Worm (Caenorhabditis elegans) whole organism, midembryonic: ENCODE measurements around the gene lnkn-1.

Experiments used
- flt-1 ChIP-seq: fragments of 200-800 bp; sonication (Bioruptor generic); IDR thresholded peaks from 2 replicates; pipeline ENCODE4 v1.3.6; 2022; ENCODE audit warnings: missing genetic modification characterization, missing compliant biosample characterization
- med-1 ChIP-seq: sonication (generic microtip); optimal IDR thresholded peaks from 2 replicates; lab custom pipeline; 2017; ENCODE audit warnings: missing genetic modification characterization, mild to moderate bottlenecking, missing compliant biosample characterization, antibody characterized with exemption, missing genetic modification reagents; ENCODE audit not compliant: insufficient read depth
- ref-1 ChIP-seq: fragments of 200-800 bp; sonication (Bioruptor generic); conservative IDR thresholded peaks from 2 replicates; pipeline ENCODE4 v1.3.6; 2022; ENCODE audit warnings: missing genetic modification reagents, missing genetic modification characterization, missing compliant biosample characterization
- ztf-23 ChIP-seq: fragments of 200-800 bp; sonication (Bioruptor generic); IDR thresholded peaks from 2 replicates; pipeline ENCODE4 v1.3.6; 2022; ENCODE audit warnings: missing genetic modification reagents, missing genetic modification characterization, missing compliant biosample characterization

- TF ChIP-seq med-1 (GFP tag; lab: Kevin White, UChicago) (no peak), ref-1 (GFP tag; lab: Robert Waterston, UW) (no peak), flt-1 (GFP tag; lab: Robert Waterston, UW) (no peak), ztf-23 (GFP tag; lab: Robert Waterston, UW) (no peak)
Observed at ce11 chrIII:8886309-8886708, 3.7 kb upstream of the lnkn-1 start.
